Fruit fly (Drosophila melanogaster): ENCODE data around the gene Rubicon.
A peak's percentile ranks its signal among the peaks of the same experiment; 100 is the strongest.

Gene Rubicon

DNA sequence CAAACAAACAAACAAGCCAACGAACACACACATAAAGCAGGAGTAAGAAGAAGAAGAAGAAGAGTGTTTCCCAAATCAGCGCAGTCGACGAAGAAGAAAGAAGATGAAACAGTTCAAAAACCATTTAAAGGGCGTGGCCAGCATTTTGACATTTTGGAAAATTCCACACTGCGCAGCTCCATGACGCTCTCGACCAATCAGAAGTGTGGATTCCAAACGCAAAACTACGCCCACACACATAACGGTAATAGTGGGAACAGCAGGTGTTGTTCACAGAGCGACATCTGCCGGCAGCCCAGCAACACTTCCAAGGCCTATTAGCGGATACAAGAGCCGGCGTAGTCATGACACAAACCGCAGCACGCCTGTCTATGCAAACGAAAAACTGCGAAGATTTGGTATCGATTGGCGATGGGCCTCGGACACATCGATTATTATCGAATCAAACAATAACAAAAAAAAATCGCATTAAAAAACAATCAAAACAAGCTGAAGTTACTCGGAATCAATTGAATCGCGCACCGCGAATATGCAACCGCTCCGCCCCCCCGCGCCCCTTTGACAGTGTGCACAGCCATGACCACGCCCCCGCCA, at the start of gene Rubicon (continued):
- TF ChIP-seq esg (GFP tag; conservative IDR thresholded peaks at IDR 0.05) (no peak), CG7963 (GFP tag; IDR thresholded peaks at IDR 0.05; ENCODE audit: partially characterized antibody) (peak; percentile 85), CG8290 (GFP tag; optimal IDR thresholded peaks at IDR 0.05) (peak; percentile 96), CG8290 (tag; optimal IDR thresholded peaks at IDR 0.05) (peak; percentile 72 to 97), fru (optimal IDR thresholded peaks at IDR 0.05) (no peak), CG4282 (GFP tag; optimal IDR thresholded peaks at IDR 0.05) (peak; percentile 39), CG8359 (GFP tag; optimal IDR thresholded peaks at IDR 0.05; ENCODE audit: borderline replicate concordance) (no peak), CG1792 (GFP tag; optimal IDR thresholded peaks at IDR 0.05) (no peak), lov (optimal IDR thresholded peaks at IDR 0.05) (no peak), lov (GFP tag; IDR thresholded peaks at IDR 0.05) (no peak), CG18619 (GFP tag; optimal IDR thresholded peaks at IDR 0.05) (peak; percentile 41), NC2β (GFP tag; optimal IDR thresholded peaks at IDR 0.05) (peak; percentile 64), slou (GFP tag; optimal IDR thresholded peaks at IDR 0.05) (no peak), fd3F (GFP tag; optimal IDR thresholded peaks at IDR 0.05) (no peak), CG31365 (tag; optimal IDR thresholded peaks at IDR 0.05) (peak; percentile 56), btn (GFP tag; optimal IDR thresholded peaks at IDR 0.05) (no peak), CG16779 (GFP tag; IDR thresholded peaks at IDR 0.05) (no peak), CG6791 (GFP tag; IDR thresholded peaks at IDR 0.05; ENCODE audit: partially characterized antibody) (peak; percentile 87), CG17829 (tag; optimal IDR thresholded peaks at IDR 0.05) (peak; percentile 65), CG2199 (GFP tag; IDR thresholded peaks at IDR 0.05) (0 out of 3 replicates have a peak, but pooled peaks have one; percentile 58), CG10654 (GFP tag; optimal IDR thresholded peaks at IDR 0.05) (no peak), CG2712 (tag; optimal IDR thresholded peaks at IDR 0.05) (peak; percentile 67), kni (GFP tag; optimal IDR thresholded peaks at IDR 0.05) (peak; percentile 6), CG10431 (GFP tag; optimal IDR thresholded peaks at IDR 0.05) (no peak), cwo (GFP tag; optimal IDR thresholded peaks at IDR 0.05) (no peak), Sry-β (GFP tag; optimal IDR thresholded peaks at IDR 0.05) (no peak), CG11456 (GFP tag; IDR thresholded peaks at IDR 0.05) (peak; percentile 72; the same call in 2 of the 3 replicates), Ets97D (GFP tag; optimal IDR thresholded peaks at IDR 0.05) (peak; percentile 89), HmgD (GFP tag; optimal IDR thresholded peaks at IDR 0.05) (peak; percentile 69), CG17802 (tag; optimal IDR thresholded peaks at IDR 0.05) (peak; percentile 37), dmrt99B (tag; optimal IDR thresholded peaks at IDR 0.05) (no peak), toy (GFP tag; IDR thresholded peaks at IDR 0.05) (no peak), CG17359 (tag; optimal IDR thresholded peaks at IDR 0.05) (peak; percentile 38), CG34224 (GFP tag; IDR thresholded peaks at IDR 0.05; ENCODE audit: partially characterized antibody) (peak; percentile 91), fd64A (GFP tag; optimal IDR thresholded peaks at IDR 0.05) (no peak), CG11247 (GFP tag; IDR thresholded peaks at IDR 0.05) (0 out of 2 replicates have a peak, but pooled peaks have one; percentile 18), CG18011 (GFP tag; optimal IDR thresholded peaks at IDR 0.05) (no peak), CG6813 (GFP tag; optimal IDR thresholded peaks at IDR 0.05) (no peak), CkIIα-i1 (GFP tag; IDR thresholded peaks at IDR 0.05) (no peak), CG11695 (GFP tag; IDR thresholded peaks at IDR 0.05) (no peak), CG18764 (GFP tag; optimal IDR thresholded peaks at IDR 0.05) (no peak), Hr3 (GFP tag; optimal IDR thresholded peaks at IDR 0.05) (no peak), CG9215 (GFP tag; IDR thresholded peaks at IDR 0.05) (peak; percentile 26; the same call in 1 of the 2 replicates), trh (GFP tag; optimal IDR thresholded peaks at IDR 0.05) (no peak), Drgx (GFP tag; IDR thresholded peaks at IDR 0.05) (peak; percentile 64; the same call in 1 of the 2 replicates), ranshi (GFP tag; IDR thresholded peaks at IDR 0.05) (no peak; the same call in 1 of the 2 replicates), pnt (GFP tag; optimal IDR thresholded peaks at IDR 0.05) (no peak), H15 (GFP tag; IDR thresholded peaks at IDR 0.05) (0 out of 3 replicates have a peak, but pooled peaks have one; percentile 33), sens-2 (GFP tag; IDR thresholded peaks at IDR 0.05) (no peak), Dp (GFP tag; optimal IDR thresholded peaks at IDR 0.05) (peak; percentile 58), danr (GFP tag; IDR thresholded peaks at IDR 0.05) (no peak)
